Fruit fly (Drosophila melanogaster): ENCODE data around the gene PIG-K.

PIG-K gene

DNA sequence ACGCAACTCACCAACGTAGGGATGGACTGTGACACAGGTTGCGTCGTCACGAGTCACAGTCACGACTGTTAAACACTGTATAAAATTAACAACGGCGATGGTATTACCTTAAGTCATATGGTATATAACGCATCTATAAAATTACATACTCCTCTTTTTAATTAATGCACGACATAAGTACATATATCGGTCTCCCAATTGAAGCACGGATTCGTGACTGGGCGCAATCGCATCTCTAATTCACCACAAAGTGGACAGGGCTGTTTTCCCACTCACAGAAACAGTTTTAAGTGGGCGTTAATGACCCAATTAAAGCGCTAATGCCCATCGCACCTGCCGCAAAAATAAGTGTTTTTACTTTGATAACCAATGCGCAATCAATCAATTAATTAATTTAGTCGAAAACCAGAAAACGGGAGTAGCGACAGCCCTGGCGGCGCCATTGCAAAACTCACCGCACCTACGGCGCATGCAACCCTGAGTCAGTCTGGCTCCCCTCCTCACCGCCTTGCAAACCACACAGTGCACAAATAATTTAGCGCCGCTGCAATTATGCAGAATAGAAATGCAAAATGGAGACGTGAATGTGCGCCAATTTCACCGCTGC is 32.3 kb upstream of the PIG-K start, which contains the start of gene CG4313 (continued):
- peak; percentile 60; the same call in 2 of the 3 replicates for TF ChIP-seq CG7963 (GFP tag; IDR thresholded peaks at IDR 0.05; ENCODE audit: partially characterized antibody)
- TF ChIP-seq Doc3 (GFP tag; IDR thresholded peaks at IDR 0.05; ENCODE audit: partially characterized antibody), result peak; percentile 92
- peak; percentile 52 for TF ChIP-seq ab (GFP tag; optimal IDR thresholded peaks at IDR 0.05)
- TF ChIP-seq CG9797 (GFP tag; optimal IDR thresholded peaks at IDR 0.05), result peak; percentile 2
- no peak for TF ChIP-seq Elba2 (GFP tag; optimal IDR thresholded peaks at IDR 0.05)
- peak; percentile 80 for TF ChIP-seq CG17186 (GFP tag; optimal IDR thresholded peaks at IDR 0.05)
- TF ChIP-seq corto (GFP tag; optimal IDR thresholded peaks at IDR 0.05), result no peak
- peak; percentile 64; the same call in 1 of the 2 replicates for TF ChIP-seq sob (GFP tag; IDR thresholded peaks at IDR 0.05)
- peak; percentile 35 for TF ChIP-seq kay (GFP tag; optimal IDR thresholded peaks at IDR 0.05)
- TF ChIP-seq Aef1 (GFP tag; IDR thresholded peaks at IDR 0.05), result peak; percentile 61
- peak; percentile 91 for TF ChIP-seq vnd (GFP tag; IDR thresholded peaks at IDR 0.05; ENCODE audit: partially characterized antibody)
- TF ChIP-seq CG3726 (GFP tag; IDR thresholded peaks at IDR 0.05), result 0 out of 3 replicates have a peak, but pooled peaks have one; percentile 33
- TF ChIP-seq Atf3 (GFP tag; optimal IDR thresholded peaks at IDR 0.05), result peak; percentile 55
- TF ChIP-seq PHDP (tag; optimal IDR thresholded peaks at IDR 0.05), result peak; percentile 52
- TF ChIP-seq CG11247 (GFP tag; IDR thresholded peaks at IDR 0.05), result peak; percentile 48; the same call in 1 of the 2 replicates
- no peak for TF ChIP-seq Hey (tag; optimal IDR thresholded peaks at IDR 0.05)
- TF ChIP-seq CG12236 (GFP tag; optimal IDR thresholded peaks at IDR 0.05), result no peak
- TF ChIP-seq Dfd (GFP tag; optimal IDR thresholded peaks at IDR 0.05), result no peak
- peak; percentile 53 for TF ChIP-seq CG18011 (GFP tag; optimal IDR thresholded peaks at IDR 0.05)
- peak; percentile 24 for TF ChIP-seq Dek (tag; optimal IDR thresholded peaks at IDR 0.05)
- TF ChIP-seq seq (GFP tag; IDR thresholded peaks at IDR 0.05), result peak; percentile 30; the same call in 1 of the 2 replicates
- TF ChIP-seq wor (GFP tag; IDR thresholded peaks at IDR 0.05), result peak; percentile 11; the same call in 1 of the 2 replicates
- TF ChIP-seq maf-S (GFP tag; optimal IDR thresholded peaks at IDR 0.05), result peak; percentile 69
- peak; percentile 74 for TF ChIP-seq CG12391 (tag; optimal IDR thresholded peaks at IDR 0.05)
- peak; percentile 82 for TF ChIP-seq Dbx (GFP tag; IDR thresholded peaks at IDR 0.05)
- peak; percentile 83 for TF ChIP-seq amos (GFP tag; IDR thresholded peaks at IDR 0.05; ENCODE audit: partially characterized antibody)
- TF ChIP-seq pnt (GFP tag; optimal IDR thresholded peaks at IDR 0.05), result peak; percentile 57
- peak; percentile 55 for TF ChIP-seq CG10979 (tag; optimal IDR thresholded peaks at IDR 0.05)
- TF ChIP-seq kni (GFP tag; optimal IDR thresholded peaks at IDR 0.05), result peak; percentile 21
- TF ChIP-seq wdn (GFP tag; IDR thresholded peaks at IDR 0.05), result 0 out of 2 replicates have a peak, but pooled peaks have one; percentile 22
- peak; percentile 53 for TF ChIP-seq CG17568 (GFP tag; optimal IDR thresholded peaks at IDR 0.05)
- no peak for TF ChIP-seq nom (GFP tag; optimal IDR thresholded peaks at IDR 0.05)
- peak; percentile 87 for TF ChIP-seq mam (GFP tag; optimal IDR thresholded peaks at IDR 0.05)
- peak; percentile 49 for TF ChIP-seq NC2β (GFP tag; optimal IDR thresholded peaks at IDR 0.05)
- peak; percentile 74 for TF ChIP-seq CG6791 (GFP tag; IDR thresholded peaks at IDR 0.05; ENCODE audit: partially characterized antibody)
- TF ChIP-seq CG32532 (GFP tag; IDR thresholded peaks at IDR 0.05), result peak; percentile 77
- TF ChIP-seq Taf1 (GFP tag; IDR thresholded peaks at IDR 0.05), result peak; percentile 53
- peak; percentile 62 for TF ChIP-seq fd96Cb (tag; optimal IDR thresholded peaks at IDR 0.05)
- TF ChIP-seq Eip74EF (GFP tag; optimal IDR thresholded peaks at IDR 0.05), result no peak
- TF ChIP-seq B-H2 (GFP tag; optimal IDR thresholded peaks at IDR 0.05), result peak; percentile 58
- TF ChIP-seq pita (GFP tag; optimal IDR thresholded peaks at IDR 0.05), result no peak
- TF ChIP-seq sr (GFP tag; IDR thresholded peaks at IDR 0.05), result peak; percentile 32; the same call in 1 of the 3 replicates
- TF ChIP-seq Lpt (GFP tag; optimal IDR thresholded peaks at IDR 0.05), result no peak
- TF ChIP-seq lov (optimal IDR thresholded peaks at IDR 0.05), result no peak
- 0 out of 3 replicates have a peak, but pooled peaks have one; percentile 41 for TF ChIP-seq lov (GFP tag; IDR thresholded peaks at IDR 0.05)
- TF ChIP-seq YL-1 (GFP tag; optimal IDR thresholded peaks at IDR 0.05), result peak; percentile 66
- TF ChIP-seq CG16813 (GFP tag; IDR thresholded peaks at IDR 0.05; ENCODE audit: partially characterized antibody), result peak; percentile 92
- TF ChIP-seq tgo (GFP tag; IDR thresholded peaks at IDR 0.05), result peak; percentile 70
- TF ChIP-seq hbn (GFP tag; IDR thresholded peaks at IDR 0.05; ENCODE audit: partially characterized antibody), result peak; percentile 84
